Worm (Caenorhabditis elegans) whole organism, young adult: Measurements from ENCODE around the gene Y53G8AR.5.

Experiments
- B0035.1 ChIP-seq: sonication (generic microtip); optimal IDR thresholded peaks from 2 replicates; lab custom pipeline; 2016; ENCODE audit warnings: missing genetic modification characterization, mild to moderate bottlenecking, missing compliant biosample characterization, missing genotype, missing genetic modification reagents
- F49E8.2 ChIP-seq: sonication (generic microtip); optimal IDR thresholded peaks from 3 replicates; lab custom pipeline; 2017; ENCODE audit warnings: missing genetic modification characterization, mild to moderate bottlenecking, missing compliant biosample characterization, antibody characterized with exemption, moderate library complexity; ENCODE audit not compliant: insufficient read depth
- F55B11.4 ChIP-seq: sonication (generic microtip); optimal IDR thresholded peaks from 2 replicates; lab custom pipeline; 2016; ENCODE audit warnings: missing compliant biosample characterization, missing genetic modification characterization, borderline replicate concordance; ENCODE audit not compliant: insufficient read depth
- lsl-1 ChIP-seq: fragments of 200-800 bp; sonication (Bioruptor generic); optimal IDR thresholded peaks from 2 replicates; lab custom pipeline; 2018; ENCODE audit warnings: mild to moderate bottlenecking, missing genetic modification characterization, moderate library complexity, missing compliant biosample characterization
- nfyb-1 ChIP-seq: fragments of 200-800 bp; sonication (Bioruptor generic); IDR thresholded peaks from 2 replicates; pipeline ENCODE4 v1.3.6; 2022; ENCODE audit warnings: missing genetic modification reagents, missing genetic modification characterization, missing compliant biosample characterization
- xnd-1 ChIP-seq: sonication (generic microtip); optimal IDR thresholded peaks from 2 replicates; lab custom pipeline; 2016; ENCODE audit warnings: missing genotype, missing genetic modification reagents, missing genetic modification characterization, missing compliant biosample characterization

DNA sequence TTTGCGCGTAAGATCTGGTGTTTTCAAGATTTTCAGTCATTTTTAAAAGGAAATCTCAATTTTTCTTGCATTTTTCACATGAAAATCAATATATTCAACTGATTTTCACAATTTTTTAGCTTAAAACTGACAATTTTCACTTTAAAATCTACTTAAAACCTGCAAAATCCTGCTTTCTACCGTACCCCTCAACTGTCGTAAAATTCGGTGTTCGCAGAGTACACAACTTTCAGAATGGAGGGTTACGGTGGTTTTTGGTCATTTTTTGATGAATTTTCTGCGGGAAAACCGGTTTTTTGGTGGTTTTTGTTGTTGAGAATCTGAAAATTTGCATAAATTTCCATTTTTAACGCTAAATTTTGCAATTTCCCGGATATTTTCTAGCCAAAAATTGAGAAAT is 14.9 kb downstream of the Y53G8AR.5 start:
- TF ChIP-seq F49E8.2 (tag; lab: Kevin White, UChicago) (no peak), nfyb-1 (GFP tag; lab: Robert Waterston, UW) (no peak), lsl-1 (GFP tag; lab: Kevin White, UChicago) (peak; percentile 83), B0035.1 (tag; lab: Kevin White, UChicago) (no peak), xnd-1 (peak; percentile 36), F55B11.4 (tag; lab: Kevin White, UChicago) (no peak)
